Worm (Caenorhabditis elegans): ENCODE results near the gene F53E10.5.

ce11 chrV:2573881-2574280, 24.8 kb downstream of the F53E10.5 start, which contains the start of gene nhr-290:
- TF ChIP-seq dmd-9 (GFP tag; IDR thresholded peaks at IDR 0.05): no peak
- no peak for TF ChIP-seq lin-39 (tag; optimal IDR thresholded peaks at IDR 0.05)
- TF ChIP-seq lin-13 (GFP tag; optimal IDR thresholded peaks at IDR 0.05): no peak
- no peak for TF ChIP-seq Y5F2A.4 (GFP tag; optimal IDR thresholded peaks at IDR 0.05)
- TF ChIP-seq snpc-1.2 (GFP tag; IDR thresholded peaks at IDR 0.05): no peak
- TF ChIP-seq ztf-11 (tag; optimal IDR thresholded peaks at IDR 0.05): no peak
- no peak for TF ChIP-seq unc-39 (tag; optimal IDR thresholded peaks at IDR 0.05)
- TF ChIP-seq F49E8.2 (tag; optimal IDR thresholded peaks at IDR 0.05; ENCODE audit: borderline replicate concordance): no peak
- no peak for TF ChIP-seq nhr-237 (tag; optimal IDR thresholded peaks at IDR 0.05)
- no peak for TF ChIP-seq nhr-48 (tag; optimal IDR thresholded peaks at IDR 0.05)

Measured in whole organism, L4 larva.